Worm (Caenorhabditis elegans) whole organism, L4 larva: ENCODE data around the gene irld-42.

Experiments used
- ZK546.5 ChIP-seq, 2 experiments: sonication (generic microtip); optimal IDR thresholded peaks; 2 replicates each; lab custom pipeline; 2017; ENCODE audit warnings: missing biosample characterization in 2 of 2, missing genetic modification characterization in 2 of 2
- ceh-28 ChIP-seq: fragments of 150-350 bp; optimal IDR thresholded peaks from 2 replicates; lab custom pipeline; 2014; ENCODE audit warnings: missing biosample characterization, missing genetic modification reagents, missing genetic modification characterization
- daf-12 ChIP-seq: fragments of 150-350 bp; optimal IDR thresholded peaks from 2 replicates; lab custom pipeline; 2014; ENCODE audit warnings: missing biosample characterization, missing genetic modification reagents, missing genetic modification characterization
- jun-1 ChIP-seq: fragments of 150-350 bp; optimal IDR thresholded peaks from 2 replicates; lab custom pipeline; 2014; ENCODE audit warnings: missing biosample characterization, missing genetic modification reagents, missing genetic modification characterization
- lsy-2 ChIP-seq, 2 experiments: fragments of 150-350 bp in 1 of 2; sonication (generic microtip) in 1 of 2; optimal IDR thresholded peaks; 2 replicates each; lab custom pipeline; 2014 to 2017; ENCODE audit warnings: missing biosample characterization in 2 of 2, missing genetic modification characterization in 2 of 2
- mes-2 ChIP-seq: sonication (generic microtip); optimal IDR thresholded peaks from 2 replicates; lab custom pipeline; 2016; ENCODE audit warnings: missing genotype, mild to moderate bottlenecking, missing genetic modification characterization, missing compliant biosample characterization; ENCODE audit not compliant: poor library complexity, severe bottlenecking
- nhr-42 ChIP-seq: fragments of 200-800 bp; sonication (Bioruptor generic); IDR thresholded peaks from 2 replicates; pipeline ENCODE4 v1.3.6; 2022; ENCODE audit warnings: missing genetic modification characterization, missing compliant biosample characterization

ce11 chrV:1718232-1718631 is 49.9 kb downstream of the irld-42 start:
- no peak for TF ChIP-seq mes-2 (tag; lab: Kevin White, UChicago)
- no peak for TF ChIP-seq ceh-28 (tag; lab: Kevin White, UChicago)
- no peak for TF ChIP-seq jun-1
- TF ChIP-seq ZK546.5 (tag; optimal IDR thresholded peaks at IDR 0.05; lab: Kevin White, UChicago), result no peak
- TF ChIP-seq nhr-42, result no peak
- no peak for TF ChIP-seq lsy-2 (tag; optimal IDR thresholded peaks at IDR 0.05; lab: Kevin White, UChicago)
- TF ChIP-seq daf-12 (tag; lab: Kevin White, UChicago), result no peak
